Worm (Caenorhabditis elegans): ENCODE data around the gene lgc-18.

ce11 chrX:12125308-12125707 lies at the start of gene lgc-18:
- no peak for TF ChIP-seq him-1 (tag; optimal IDR thresholded peaks at IDR 0.05)
- no peak for TF ChIP-seq W03F9.2 (tag; optimal IDR thresholded peaks at IDR 0.05)
